Worm (Caenorhabditis elegans): ENCODE results near the gene pho-10.
A peak's percentile ranks its signal among the peaks of the same experiment; 100 is the strongest.

The pho-10 gene

ce11 chrII:9931476-9931875, 11.1 kb upstream of the pho-10 start, which contains the start of gene pho-11 (continued):
- TF ChIP-seq daf-12 (tag; optimal IDR thresholded peaks at IDR 0.05) (no peak), pqm-1 (tag; optimal IDR thresholded peaks at IDR 0.05) (peak; percentile 6), daf-19 (GFP tag; conservative IDR thresholded peaks at IDR 0.05) (no peak), F10B5.3 (tag; optimal IDR thresholded peaks at IDR 0.05) (no peak), hlh-11 (tag; optimal IDR thresholded peaks at IDR 0.05) (peak; percentile 10)

ce11 chrII:9931012-9931411, 10.6 kb upstream of the pho-10 start:
- TF ChIP-seq gei-8 (GFP tag; optimal IDR thresholded peaks at IDR 0.05), result no peak
- no peak for TF ChIP-seq nhr-10 (tag; optimal IDR thresholded peaks at IDR 0.05)
- TF ChIP-seq dmd-8 (GFP tag; IDR thresholded peaks at IDR 0.05), result 0 out of 2 replicates have a peak, but pooled peaks have one; percentile 51
- TF ChIP-seq mxl-3 (GFP tag; optimal IDR thresholded peaks at IDR 0.05), result peak; percentile 56
- no peak for TF ChIP-seq aly-2 (tag; optimal IDR thresholded peaks at IDR 0.05)
- no peak for TF ChIP-seq unc-39 (tag; optimal IDR thresholded peaks at IDR 0.05)
- TF ChIP-seq nhr-25 (tag; optimal IDR thresholded peaks at IDR 0.05; ENCODE audit: borderline replicate concordance, insufficient read depth), result no peak
- TF ChIP-seq attf-4 (tag; optimal IDR thresholded peaks at IDR 0.05), result no peak
- TF ChIP-seq nhr-41 (GFP tag; IDR thresholded peaks at IDR 0.05), result no peak
- no peak for TF ChIP-seq sdz-12 (GFP tag; optimal IDR thresholded peaks at IDR 0.05)
- 0 out of 2 replicates have a peak, but pooled peaks have one; percentile 32 for TF ChIP-seq tra-1 (GFP tag; IDR thresholded peaks at IDR 0.05)
- TF ChIP-seq ceh-20 (GFP tag; IDR thresholded peaks at IDR 0.05), result 0 out of 2 replicates have a peak, but pooled peaks have one; percentile 52
- TF ChIP-seq lin-1 (GFP tag; IDR thresholded peaks at IDR 0.05), result no peak
- no peak for TF ChIP-seq ceh-82 (tag; optimal IDR thresholded peaks at IDR 0.05)
- no peak for TF ChIP-seq zip-11 (GFP tag; IDR thresholded peaks at IDR 0.05)
- TF ChIP-seq dmd-9 (GFP tag; IDR thresholded peaks at IDR 0.05), result no peak
- no peak for TF ChIP-seq F44E2.7 (GFP tag; IDR thresholded peaks at IDR 0.05)
- TF ChIP-seq jun-1 (tag; optimal IDR thresholded peaks at IDR 0.05), result no peak
- no peak for TF ChIP-seq lin-29 (GFP tag; IDR thresholded peaks at IDR 0.05)
- no peak for TF ChIP-seq R02D3.7 (tag; optimal IDR thresholded peaks at IDR 0.05)
- no peak for TF ChIP-seq ceh-62 (tag; optimal IDR thresholded peaks at IDR 0.05)
- TF ChIP-seq Y5F2A.4 (GFP tag; optimal IDR thresholded peaks at IDR 0.05), result no peak
- peak; percentile 57 for TF ChIP-seq hlh-30 (tag; optimal IDR thresholded peaks at IDR 0.05; ENCODE audit: insufficient read depth)
- TF ChIP-seq ces-1 (GFP tag; optimal IDR thresholded peaks at IDR 0.05), result no peak
- no peak for TF ChIP-seq cey-2 (tag; optimal IDR thresholded peaks at IDR 0.05; ENCODE audit: borderline replicate concordance, insufficient read depth)
- TF ChIP-seq aha-1 (tag), result peak; percentile 52
- no peak for TF ChIP-seq lin-15B (tag; optimal IDR thresholded peaks at IDR 0.05)
- TF ChIP-seq mep-1 (tag; optimal IDR thresholded peaks at IDR 0.05), result peak; percentile 21
- TF ChIP-seq duxl-1 (tag; optimal IDR thresholded peaks at IDR 0.05; ENCODE audit: poor library complexity), result peak; percentile 30
- TF ChIP-seq ceh-44 (GFP tag; IDR thresholded peaks at IDR 0.05), result no peak
- TF ChIP-seq mdt-29 (GFP tag; IDR thresholded peaks at IDR 0.05), result no peak
- peak; percentile 87 for TF ChIP-seq mes-2 (tag; optimal IDR thresholded peaks at IDR 0.05; ENCODE audit: poor library complexity, severe bottlenecking)
- TF ChIP-seq hmg-1.1 (GFP tag; IDR thresholded peaks at IDR 0.05), result peak; percentile 44
- no peak for TF ChIP-seq mdl-1 (tag; optimal IDR thresholded peaks at IDR 0.05)
- TF ChIP-seq unc-62 (GFP tag; optimal IDR thresholded peaks at IDR 0.05 in 1 of 2), result no peak
- TF ChIP-seq unc-62 (tag; optimal IDR thresholded peaks at IDR 0.05), result no peak
- TF ChIP-seq lsy-2 (tag; optimal IDR thresholded peaks at IDR 0.05), result peak in 1 of 2 experiments; percentile 40
- no peak for TF ChIP-seq lin-13 (GFP tag; optimal IDR thresholded peaks at IDR 0.05)
- no peak for TF ChIP-seq egl-43 (GFP tag; IDR thresholded peaks at IDR 0.05)
- TF ChIP-seq nhr-48 (tag; optimal IDR thresholded peaks at IDR 0.05), result no peak
- no peak for TF ChIP-seq spr-3 (GFP tag; optimal IDR thresholded peaks at IDR 0.05)
- peak in 1 of 2 experiments; percentile 80 for TF ChIP-seq hif-1 (tag; optimal IDR thresholded peaks at IDR 0.05)
- TF ChIP-seq vab-7 (GFP tag; IDR thresholded peaks at IDR 0.05), result no peak
- peak; percentile 12 for TF ChIP-seq nhr-11 (tag; optimal IDR thresholded peaks at IDR 0.05)
- TF ChIP-seq rbr-2 (tag; optimal IDR thresholded peaks at IDR 0.05), result peak; percentile 5
